Fruit fly (Drosophila melanogaster) whole organism, prepupa: Measurements from ENCODE around the gene Dlg5.

Experiments used
- CG10669 ChIP-seq: fragments of 200-800 bp; sonication (Bioruptor generic); optimal IDR thresholded peaks from 3 replicates; lab custom pipeline; 2018; ENCODE audit warnings: missing biosample characterization, mild to moderate bottlenecking, missing genetic modification characterization, moderate library complexity
- CG11762 ChIP-seq: fragments of 200-800 bp; sonication (Bioruptor generic); optimal IDR thresholded peaks from 3 replicates; lab custom pipeline; 2016; ENCODE audit warnings: missing biosample characterization, missing genetic modification characterization; ENCODE audit not compliant: insufficient read depth
- CG16779 ChIP-seq: fragments of 200-800 bp; sonication (Bioruptor generic); optimal IDR thresholded peaks from 3 replicates; lab custom pipeline; 2017; ENCODE audit warnings: missing biosample characterization, mild to moderate bottlenecking, missing genetic modification characterization
- CG3032 ChIP-seq: fragments of 200-800 bp; optimal IDR thresholded peaks from 2 replicates; lab custom pipeline; 2019; ENCODE audit warnings: missing biosample characterization, mild to moderate bottlenecking, missing genetic modification characterization, moderate library complexity
- CG6163 ChIP-seq: fragments of 200-800 bp; sonication (Bioruptor generic); IDR thresholded peaks from 3 replicates; pipeline ENCODE4 v1.3.6; 2022; ENCODE audit warnings: missing biosample characterization, missing genetic modification characterization
- CG6854 ChIP-seq: fragments of 200-800 bp; sonication (Bioruptor generic); optimal IDR thresholded peaks from 2 replicates; lab custom pipeline; 2017; ENCODE audit warnings: missing biosample characterization, mild to moderate bottlenecking, missing genetic modification characterization
- Eip93F ChIP-seq: fragments of 200-800 bp; sonication (Bioruptor generic); optimal IDR thresholded peaks from 2 replicates; lab custom pipeline; 2016; ENCODE audit warnings: missing biosample characterization, mild to moderate bottlenecking, missing genetic modification characterization
- Sox102F ChIP-seq: fragments of 200-800 bp; sonication (Bioruptor generic); optimal IDR thresholded peaks from 2 replicates; lab custom pipeline; 2016; ENCODE audit warnings: missing biosample characterization, mild to moderate bottlenecking, missing genetic modification characterization
- fd85E ChIP-seq: fragments of 200-800 bp; sonication (Bioruptor generic); optimal IDR thresholded peaks from 3 replicates; lab custom pipeline; 2016; ENCODE audit warnings: missing biosample characterization, missing genetic modification characterization
- pdm3 ChIP-seq: fragments of 200-800 bp; sonication (Bioruptor generic); optimal IDR thresholded peaks from 3 replicates; lab custom pipeline; 2016; ENCODE audit warnings: missing biosample characterization, missing genetic modification characterization
- vri ChIP-seq: fragments of 200-800 bp; sonication (Bioruptor generic); optimal IDR thresholded peaks from 3 replicates; lab custom pipeline; 2016; ENCODE audit warnings: missing biosample characterization, mild to moderate bottlenecking, missing genetic modification characterization

DNA sequence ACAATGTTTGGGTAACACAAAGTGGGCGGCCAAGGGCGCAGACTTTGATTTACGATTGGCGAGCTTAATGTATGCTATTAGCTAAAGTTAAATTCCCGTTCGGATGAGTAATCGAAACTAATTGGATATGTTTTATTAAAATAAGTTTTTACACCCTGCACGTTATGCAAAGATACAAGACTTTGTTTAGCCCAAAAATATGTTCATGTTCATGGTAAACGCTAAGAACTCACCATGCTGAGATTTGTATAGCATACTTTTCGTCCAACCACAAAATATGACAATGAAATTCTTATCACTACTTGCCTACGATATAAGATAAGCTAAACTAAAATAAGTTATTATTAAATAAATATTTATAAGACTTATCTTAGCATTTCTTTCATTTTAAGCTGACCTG is 41.9 kb downstream of the Dlg5 start:
- TF ChIP-seq CG16779 (tag; lab: Kevin White, UChicago) (no peak), pdm3 (GFP tag; lab: Kevin White, UChicago) (no peak), CG3032 (no peak), fd85E (GFP tag; lab: Kevin White, UChicago) (no peak), CG11762 (GFP tag; lab: Kevin White, UChicago) (no peak), Sox102F (GFP tag; lab: Kevin White, UChicago) (no peak), Eip93F (no peak), CG10669 (GFP tag; lab: Kevin White, UChicago) (no peak), CG6854 (GFP tag; lab: Kevin White, UChicago) (no peak), CG6163 (GFP tag; lab: Robert Waterston, UW) (no peak), vri (GFP tag; lab: Kevin White, UChicago) (no peak)
